Worm (Caenorhabditis elegans) whole organism, L2 larva: ENCODE data around the gene bnc-1.

ENCODE experiments used
- aly-2 ChIP-seq: fragments of 150-350 bp; optimal IDR thresholded peaks from 2 replicates; lab custom pipeline; 2014; ENCODE audit warnings: missing biosample characterization, missing genetic modification characterization
- ama-1 ChIP-seq: fragments of 150-350 bp; optimal IDR thresholded peaks from 2 replicates; lab custom pipeline; 2018; ENCODE audit warnings: inconsistent platforms
- ceh-82 ChIP-seq: fragments of 150-350 bp; optimal IDR thresholded peaks from 2 replicates; lab custom pipeline; 2014; ENCODE audit warnings: missing biosample characterization, missing genetic modification characterization
- crh-2 ChIP-seq: sonication (generic microtip); optimal IDR thresholded peaks from 2 replicates; lab custom pipeline; 2017; ENCODE audit warnings: missing biosample characterization, missing genetic modification characterization
- fos-1 ChIP-seq: fragments of 150-350 bp; optimal IDR thresholded peaks from 2 replicates; lab custom pipeline; 2014; ENCODE audit warnings: missing biosample characterization, missing genetic modification characterization
- lin-13 ChIP-seq: fragments of 150-350 bp; optimal IDR thresholded peaks from 2 replicates; lab custom pipeline; 2014; ENCODE audit warnings: missing biosample characterization, missing genetic modification reagents, missing genetic modification characterization
- nhr-11 ChIP-seq: fragments of 150-350 bp; optimal IDR thresholded peaks from 2 replicates; lab custom pipeline; 2014; ENCODE audit warnings: missing biosample characterization, missing genetic modification characterization
- nhr-237 ChIP-seq: fragments of 150-350 bp; optimal IDR thresholded peaks from 2 replicates; lab custom pipeline; 2014; ENCODE audit warnings: missing biosample characterization, missing genetic modification characterization
- nhr-6 ChIP-seq: fragments of 150-350 bp; optimal IDR thresholded peaks from 2 replicates; lab custom pipeline; 2014; ENCODE audit warnings: missing biosample characterization, missing genetic modification characterization
- zag-1 ChIP-seq: fragments of 150-350 bp; optimal IDR thresholded peaks from 2 replicates; lab custom pipeline; 2014; ENCODE audit warnings: missing biosample characterization, missing genetic modification characterization

- TF ChIP-seq crh-2 (tag; lab: Kevin White, UChicago) (no peak), nhr-11 (tag; lab: Kevin White, UChicago) (no peak), ceh-82 (no peak), fos-1 (tag; lab: Kevin White, UChicago) (no peak), nhr-6 (tag; lab: Kevin White, UChicago) (no peak), lin-13 (GFP tag; lab: Kevin White, UChicago) (no peak), aly-2 (no peak), zag-1 (no peak), nhr-237 (tag; lab: Kevin White, UChicago) (no peak), ama-1 (lab: Kevin White, UChicago) (no peak)
Measured at ce11 chrV:12251041-12251440, 25.8 kb downstream of the bnc-1 start, which contains the start of gene T04H1.5.
